Worm (Caenorhabditis elegans): ENCODE measurements around the gene swsn-7.
A peak's percentile ranks its signal among the peaks of the same experiment; 100 is the strongest.

The swsn-7 gene

ce11 chrII:8020580-8021044 lies 7.0 kb downstream of the swsn-7 start (continued):
- TF ChIP-seq attf-3 (GFP tag; conservative IDR thresholded peaks at IDR 0.05) (no peak), somi-1 (GFP tag; optimal IDR thresholded peaks at IDR 0.05) (no peak), hmg-20 (GFP tag; IDR thresholded peaks at IDR 0.05) (no peak), unc-130 (GFP tag; optimal IDR thresholded peaks at IDR 0.05) (no peak), cebp-2 (GFP tag; IDR thresholded peaks at IDR 0.05) (no peak), bed-2 (GFP tag; IDR thresholded peaks at IDR 0.05) (no peak), let-526 (GFP tag; IDR thresholded peaks at IDR 0.05) (no peak), rpc-1 (optimal IDR thresholded peaks at IDR 0.05) (no peak), rpc-1 (tag; optimal IDR thresholded peaks at IDR 0.05) (no peak), egl-18 (GFP tag; IDR thresholded peaks at IDR 0.05) (no peak), mel-28 (tag; optimal IDR thresholded peaks at IDR 0.05; ENCODE audit: borderline replicate concordance) (no peak), hrde-1 (tag; optimal IDR thresholded peaks at IDR 0.05; ENCODE audit: borderline replicate concordance) (no peak), atf-7 (tag; optimal IDR thresholded peaks at IDR 0.05) (peak; percentile 45), repo-1 (tag; optimal IDR thresholded peaks at IDR 0.05) (peak; percentile 42), ztf-26 (tag; optimal IDR thresholded peaks at IDR 0.05) (peak; percentile 55), K11D2.4 (GFP tag; IDR thresholded peaks at IDR 0.05) (no peak), Y56A3A.18 (GFP tag; IDR thresholded peaks at IDR 0.05) (peak; percentile 14; the same call in 1 of the 2 replicates), cebp-1 (GFP tag; IDR thresholded peaks at IDR 0.05) (peak; percentile 17; the same call in 1 of the 2 replicates), cebp-1 (tag; optimal IDR thresholded peaks at IDR 0.05) (peak; percentile 73), K12H6.12 (tag; optimal IDR thresholded peaks at IDR 0.05) (no peak), ztf-3 (GFP tag; optimal IDR thresholded peaks at IDR 0.05) (peak; percentile 5), xnd-1 (tag; optimal IDR thresholded peaks at IDR 0.05) (no peak), nhr-90 (tag; optimal IDR thresholded peaks at IDR 0.05) (no peak), ZK185.1 (tag; optimal IDR thresholded peaks at IDR 0.05; ENCODE audit: poor library complexity, severe bottlenecking) (no peak), dox-1 (GFP tag; IDR thresholded peaks at IDR 0.05) (peak; percentile 31; the same call in 1 of the 2 replicates), die-1 (tag; optimal IDR thresholded peaks at IDR 0.05) (peak; percentile 22), unc-62 (GFP tag; optimal IDR thresholded peaks at IDR 0.05) (no peak), F33H1.4 (GFP tag; IDR thresholded peaks at IDR 0.05) (no peak), F22D6.2 (tag; optimal IDR thresholded peaks at IDR 0.05) (no peak), zim-3 (tag; optimal IDR thresholded peaks at IDR 0.05) (peak; percentile 9), ztf-18 (tag; optimal IDR thresholded peaks at IDR 0.05) (no peak), lsl-1 (GFP tag; optimal IDR thresholded peaks at IDR 0.05) (peak; percentile 23), hlh-26 (GFP tag; conservative IDR thresholded peaks at IDR 0.05) (no peak), nhr-80 (tag; optimal IDR thresholded peaks at IDR 0.05) (no peak), snpc-1.1 (tag; optimal IDR thresholded peaks at IDR 0.05; ENCODE audit: insufficient read depth) (no peak), athp-1 (tag; optimal IDR thresholded peaks at IDR 0.05) (peak; percentile 60), F57A8.1 (GFP tag; optimal IDR thresholded peaks at IDR 0.05) (no peak), snpc-3.4 (tag; optimal IDR thresholded peaks at IDR 0.05) (no peak), chd-7 (tag; optimal IDR thresholded peaks at IDR 0.05) (peak; percentile 61), Y79H2A.3 (GFP tag; conservative IDR thresholded peaks at IDR 0.05) (peak; percentile 84), attf-5 (GFP tag; optimal IDR thresholded peaks at IDR 0.05) (peak; percentile 39), ccch-3 (GFP tag; optimal IDR thresholded peaks at IDR 0.05) (no peak), nfya-2 (GFP tag; IDR thresholded peaks at IDR 0.05) (no peak), nhr-179 (tag; optimal IDR thresholded peaks at IDR 0.05) (no peak), akir-1 (GFP tag; optimal IDR thresholded peaks at IDR 0.05) (no peak), B0336.3 (GFP tag; IDR thresholded peaks at IDR 0.05) (peak; percentile 84), ceh-40 (GFP tag; IDR thresholded peaks at IDR 0.05) (peak; percentile 57; the same call in 1 of the 2 replicates), F23B12.7 (tag; optimal IDR thresholded peaks at IDR 0.05; ENCODE audit: insufficient read depth) (no peak), F49E8.2 (tag; optimal IDR thresholded peaks at IDR 0.05; ENCODE audit: insufficient read depth) (peak; percentile 31)
